Fruit fly (Drosophila melanogaster) whole organism, embryonic: ENCODE measurements around the gene CG45061.

Experiments
- Adf1 ChIP-seq: fragments of 200-800 bp; sonication (Bioruptor generic); IDR thresholded peaks from 2 replicates; pipeline ENCODE4 v1.3.6; 2022; ENCODE audit warnings: missing biosample characterization, missing genetic modification characterization
- Bgb ChIP-seq: fragments of 200-800 bp; sonication (Bioruptor generic); IDR thresholded peaks from 2 replicates; pipeline ENCODE4 v1.3.6; 2022; ENCODE audit warnings: missing biosample characterization, missing genetic modification characterization; ENCODE audit not compliant: partially characterized antibody
- CG10209 ChIP-seq: fragments of 200-800 bp; sonication (Bioruptor generic); optimal IDR thresholded peaks from 3 replicates; lab custom pipeline; 2017; ENCODE audit warnings: missing biosample characterization, mild to moderate bottlenecking, missing genetic modification characterization, missing genetic modification reagents
- CG10543 ChIP-seq: fragments of 200-800 bp; sonication (Bioruptor generic); optimal IDR thresholded peaks from 3 replicates; lab custom pipeline; 2017; ENCODE audit warnings: missing biosample characterization, mild to moderate bottlenecking, missing genetic modification characterization, moderate library complexity
- CG12744 ChIP-seq: fragments of 200-800 bp; sonication (Bioruptor generic); optimal IDR thresholded peaks from 2 replicates; lab custom pipeline; 2016; ENCODE audit warnings: missing biosample characterization, missing genetic modification characterization
- CG15011 ChIP-seq: fragments of 200-800 bp; sonication (Bioruptor generic); optimal IDR thresholded peaks from 3 replicates; lab custom pipeline; 2018; ENCODE audit warnings: missing biosample characterization, mild to moderate bottlenecking, missing genetic modification characterization
- CG15514 ChIP-seq: fragments of 200-800 bp; sonication (Bioruptor generic); optimal IDR thresholded peaks from 3 replicates; lab custom pipeline; 2017; ENCODE audit warnings: missing biosample characterization, missing genetic modification characterization, mild to moderate bottlenecking, moderate library complexity, missing genetic modification reagents
- CG16815 ChIP-seq: fragments of 200-800 bp; sonication (Bioruptor generic); optimal IDR thresholded peaks from 3 replicates; lab custom pipeline; 2017; ENCODE audit warnings: missing biosample characterization, mild to moderate bottlenecking, missing genetic modification characterization
- CG17328 ChIP-seq: fragments of 200-800 bp; sonication (Bioruptor generic); IDR thresholded peaks from 2 replicates; pipeline ENCODE4 v1.3.6; 2022; ENCODE audit warnings: missing biosample characterization, missing genetic modification characterization
- CG17612 ChIP-seq: fragments of 200-800 bp; sonication (Bioruptor generic); IDR thresholded peaks from 2 replicates; pipeline ENCODE4 v1.3.6; 2022; ENCODE audit warnings: missing biosample characterization, missing genetic modification characterization
- CG17802 ChIP-seq: fragments of 200-800 bp; sonication (Bioruptor generic); optimal IDR thresholded peaks from 2 replicates; lab custom pipeline; 2018; ENCODE audit warnings: missing biosample characterization, mild to moderate bottlenecking, missing genetic modification characterization, moderate library complexity
- CG18262 ChIP-seq: fragments of 200-800 bp; optimal IDR thresholded peaks from 3 replicates; lab custom pipeline; 2019; ENCODE audit warnings: missing biosample characterization, mild to moderate bottlenecking, missing genetic modification characterization, moderate library complexity
- CG2199 ChIP-seq: fragments of 200-800 bp; sonication (Bioruptor generic); IDR thresholded peaks from 3 replicates; pipeline ENCODE4 v1.3.6; 2022; ENCODE audit warnings: missing biosample characterization, missing genetic modification characterization
- CG2678 ChIP-seq: fragments of 200-800 bp; sonication (Bioruptor generic); optimal IDR thresholded peaks from 3 replicates; lab custom pipeline; 2019; ENCODE audit warnings: missing biosample characterization, mild to moderate bottlenecking, missing genetic modification characterization, moderate library complexity
- CG30020 ChIP-seq: fragments of 200-800 bp; optimal IDR thresholded peaks from 2 replicates; lab custom pipeline; 2019; ENCODE audit warnings: missing biosample characterization, mild to moderate bottlenecking, missing genetic modification characterization, moderate library complexity
- CG31388 ChIP-seq: fragments of 200-800 bp; sonication (Bioruptor generic); optimal IDR thresholded peaks from 2 replicates; lab custom pipeline; 2016; ENCODE audit warnings: missing biosample characterization, missing genetic modification characterization
- CG34224 ChIP-seq: fragments of 200-800 bp; sonication (Bioruptor generic); IDR thresholded peaks from 3 replicates; pipeline ENCODE4 v1.3.6; 2022; ENCODE audit warnings: missing biosample characterization, missing genetic modification characterization; ENCODE audit not compliant: partially characterized antibody
- CG34376 ChIP-seq: fragments of 200-800 bp; sonication (Bioruptor generic); optimal IDR thresholded peaks from 2 replicates; lab custom pipeline; 2018; ENCODE audit warnings: missing biosample characterization, mild to moderate bottlenecking, missing genetic modification characterization
- CG4617 ChIP-seq: fragments of 200-800 bp; sonication (Bioruptor generic); optimal IDR thresholded peaks from 3 replicates; lab custom pipeline; 2016; ENCODE audit warnings: missing biosample characterization, missing genetic modification characterization, borderline replicate concordance
- CG7556 ChIP-seq: fragments of 200-800 bp; sonication (Bioruptor generic); optimal IDR thresholded peaks from 2 replicates; lab custom pipeline; 2017; ENCODE audit warnings: missing biosample characterization, mild to moderate bottlenecking, missing genetic modification characterization
- CG8290 ChIP-seq, 3 experiments: fragments of 200-800 bp; sonication (Bioruptor generic); optimal IDR thresholded peaks; 2 replicates each; lab custom pipeline; 2016 to 2019; ENCODE audit warnings: missing biosample characterization in 3 of 3, missing genetic modification characterization in 3 of 3, mild to moderate bottlenecking in 2 of 3, moderate library complexity in 1 of 3
- CoRest ChIP-seq: fragments of 200-800 bp; sonication (Bioruptor generic); optimal IDR thresholded peaks from 3 replicates; lab custom pipeline; 2018; ENCODE audit warnings: missing biosample characterization, mild to moderate bottlenecking, missing genetic modification characterization, moderate library complexity
- HmgZ ChIP-seq: fragments of 200-800 bp; sonication (Bioruptor generic); optimal IDR thresholded peaks from 2 replicates; lab custom pipeline; 2018; ENCODE audit warnings: missing biosample characterization, mild to moderate bottlenecking, missing genetic modification characterization
- Hmx ChIP-seq: fragments of 200-800 bp; sonication (Bioruptor generic); optimal IDR thresholded peaks from 2 replicates; lab custom pipeline; 2016; ENCODE audit warnings: missing biosample characterization, missing genetic modification characterization
- Kr ChIP-seq: fragments of 200-800 bp; sonication (Bioruptor generic); optimal IDR thresholded peaks from 2 replicates; lab custom pipeline; 2017; ENCODE audit warnings: missing biosample characterization, mild to moderate bottlenecking, missing genetic modification characterization
- MESR4 ChIP-seq: fragments of 200-800 bp; sonication (Bioruptor generic); optimal IDR thresholded peaks from 2 replicates; lab custom pipeline; 2018; ENCODE audit warnings: missing biosample characterization, mild to moderate bottlenecking, missing genetic modification characterization, moderate library complexity
- Mes4 ChIP-seq: fragments of 200-800 bp; sonication (Bioruptor generic); optimal IDR thresholded peaks from 2 replicates; lab custom pipeline; 2016; ENCODE audit warnings: missing biosample characterization, missing genetic modification characterization
- Neu2 ChIP-seq: fragments of 200-800 bp; sonication (Bioruptor generic); optimal IDR thresholded peaks from 3 replicates; lab custom pipeline; 2016; ENCODE audit warnings: missing biosample characterization, missing genetic modification characterization, borderline replicate concordance
- Nf-YC ChIP-seq: fragments of 200-800 bp; optimal IDR thresholded peaks from 3 replicates; lab custom pipeline; 2019; ENCODE audit warnings: missing biosample characterization, mild to moderate bottlenecking, missing genetic modification characterization, moderate library complexity
- Rx ChIP-seq: fragments of 200-800 bp; sonication (Bioruptor generic); IDR thresholded peaks from 2 replicates; pipeline ENCODE4 v1.3.6; 2022; ENCODE audit warnings: missing biosample characterization, missing genetic modification characterization
- ac ChIP-seq: fragments of 200-800 bp; sonication (Bioruptor generic); optimal IDR thresholded peaks from 3 replicates; lab custom pipeline; 2017; ENCODE audit warnings: missing biosample characterization, mild to moderate bottlenecking, missing genetic modification characterization
- ara ChIP-seq: fragments of 200-800 bp; sonication (Bioruptor generic); IDR thresholded peaks from 2 replicates; pipeline ENCODE4 v1.3.6; 2022; ENCODE audit warnings: missing biosample characterization, missing genetic modification characterization
- br ChIP-seq: fragments of >200 bp; optimal IDR thresholded peaks from 2 replicates; lab custom pipeline; 2017
- cwo ChIP-seq: fragments of 200-800 bp; sonication (Bioruptor generic); optimal IDR thresholded peaks from 3 replicates; lab custom pipeline; 2017; ENCODE audit warnings: missing biosample characterization, missing genetic modification characterization, mild to moderate bottlenecking, moderate library complexity, missing genetic modification reagents
- dati ChIP-seq: fragments of 200-800 bp; sonication (Bioruptor generic); IDR thresholded peaks from 2 replicates; pipeline ENCODE4 v1.3.6; 2022; ENCODE audit warnings: missing biosample characterization, missing genetic modification characterization
- dm ChIP-seq: fragments of 200-800 bp; sonication (Bioruptor generic); optimal IDR thresholded peaks from 3 replicates; lab custom pipeline; 2016; ENCODE audit warnings: missing biosample characterization, missing genetic modification characterization
- emc ChIP-seq: fragments of 200-800 bp; sonication (Bioruptor generic); optimal IDR thresholded peaks from 2 replicates; lab custom pipeline; 2016; ENCODE audit warnings: missing biosample characterization, missing genetic modification characterization
- fru ChIP-seq: fragments of >200 bp; optimal IDR thresholded peaks from 2 replicates; lab custom pipeline; 2017
- gro ChIP-seq: fragments of 200-800 bp; sonication (Bioruptor generic); optimal IDR thresholded peaks from 2 replicates; lab custom pipeline; 2016; ENCODE audit warnings: missing biosample characterization, missing genetic modification characterization
- jumu ChIP-seq: fragments of 200-800 bp; sonication (Bioruptor generic); optimal IDR thresholded peaks from 3 replicates; lab custom pipeline; 2016; ENCODE audit warnings: missing biosample characterization, missing genetic modification characterization
- kay ChIP-seq: fragments of 200-800 bp; sonication (Bioruptor generic); optimal IDR thresholded peaks from 2 replicates; lab custom pipeline; 2016; ENCODE audit warnings: missing biosample characterization, missing genetic modification characterization
- lab ChIP-seq: fragments of 200-800 bp; sonication (Bioruptor generic); optimal IDR thresholded peaks from 3 replicates; lab custom pipeline; 2017; ENCODE audit warnings: missing biosample characterization, missing genetic modification characterization, mild to moderate bottlenecking, moderate library complexity, missing genetic modification reagents
- mld ChIP-seq: fragments of 200-800 bp; sonication (Bioruptor generic); IDR thresholded peaks from 3 replicates; pipeline ENCODE4 v1.3.6; 2022; ENCODE audit warnings: missing biosample characterization, missing genetic modification characterization; ENCODE audit not compliant: partially characterized antibody
- nerfin-1 ChIP-seq: fragments of 200-800 bp; sonication (Bioruptor generic); optimal IDR thresholded peaks from 3 replicates; lab custom pipeline; 2019; ENCODE audit warnings: missing biosample characterization, mild to moderate bottlenecking, missing genetic modification characterization, moderate library complexity
- org-1 ChIP-seq: fragments of 200-800 bp; sonication (Bioruptor generic); optimal IDR thresholded peaks from 2 replicates; lab custom pipeline; 2017; ENCODE audit warnings: missing biosample characterization, missing genetic modification characterization
- pfk ChIP-seq: fragments of 200-800 bp; sonication (Bioruptor generic); optimal IDR thresholded peaks from 2 replicates; lab custom pipeline; 2018; ENCODE audit warnings: missing biosample characterization, mild to moderate bottlenecking, missing genetic modification characterization, moderate library complexity
- sens ChIP-seq: fragments of 200-800 bp; sonication (Bioruptor generic); peaks from one replicate; lab custom pipeline; 2016; ENCODE audit warnings: missing biosample characterization, missing genetic modification characterization
- sqz ChIP-seq: fragments of 200-800 bp; sonication (Bioruptor generic); optimal IDR thresholded peaks from 3 replicates; lab custom pipeline; 2018; ENCODE audit warnings: missing biosample characterization, mild to moderate bottlenecking, missing genetic modification characterization
- tx ChIP-seq: fragments of 200-800 bp; sonication (Bioruptor generic); optimal IDR thresholded peaks from 2 replicates; lab custom pipeline; 2016; ENCODE audit warnings: missing biosample characterization, missing genetic modification characterization
- wdn ChIP-seq: fragments of 200-800 bp; sonication (Bioruptor generic); IDR thresholded peaks from 2 replicates; pipeline ENCODE4 v1.3.6; 2022; ENCODE audit warnings: missing biosample characterization, missing genetic modification characterization

CG45061 gene

dm6 chrX:9868510-9869248 is 2.8 kb downstream of the CG45061 start, which contains the start of gene CG45060 (continued):
- TF ChIP-seq CG10209 (GFP tag; lab: Kevin White, UChicago) (no peak), CG7556 (GFP tag; lab: Kevin White, UChicago) (no peak), pfk (peak; percentile 9), CG4617 (GFP tag; lab: Kevin White, UChicago) (no peak), CG8290 (GFP tag; optimal IDR thresholded peaks at IDR 0.05; lab: Kevin White, UChicago) (no peak), CG8290 (tag; optimal IDR thresholded peaks at IDR 0.05; lab: Kevin White, UChicago) (peak in 1 of 2 experiments; percentile 33), gro (no peak), sqz (GFP tag; lab: Kevin White, UChicago) (no peak), CG34376 (GFP tag; lab: Kevin White, UChicago) (peak; percentile 28), Kr (GFP tag; lab: Kevin White, UChicago) (no peak), CG2678 (tag; lab: Kevin White, UChicago) (peak; percentile 4), ara (GFP tag; lab: Robert Waterston, UW) (no peak), CG34224 (GFP tag; lab: Robert Waterston, UW) (no peak), Hmx (no peak), CG17612 (no peak), jumu (GFP tag; lab: Kevin White, UChicago) (no peak), Nf-YC (tag; lab: Kevin White, UChicago) (peak; percentile 94), br (lab: Kevin White, UChicago) (no peak), dm (no peak), tx (GFP tag; lab: Kevin White, UChicago) (no peak), mld (GFP tag; lab: Robert Waterston, UW) (no peak), HmgZ (tag; lab: Kevin White, UChicago) (peak; percentile 36), nerfin-1 (tag; lab: Kevin White, UChicago) (no peak), ac (GFP tag; lab: Kevin White, UChicago) (no peak), wdn (GFP tag; lab: Robert Waterston, UW) (no peak), lab (GFP tag; lab: Kevin White, UChicago) (peak; percentile 9), CG31388 (GFP tag; lab: Kevin White, UChicago) (no peak), Mes4 (GFP tag; lab: Kevin White, UChicago) (no peak), CG17802 (tag; lab: Kevin White, UChicago) (no peak), emc (GFP tag; lab: Kevin White, UChicago) (no peak), CG2199 (no peak), kay (GFP tag; lab: Kevin White, UChicago) (no peak), Adf1 (peak; percentile 39; the same call in 1 of the 2 replicates), MESR4 (no peak), CoRest (no peak), dati (no peak), sens (GFP tag; lab: Kevin White, UChicago) (peak; percentile 65), CG16815 (no peak), cwo (GFP tag; lab: Kevin White, UChicago) (peak; percentile 26), CG10543 (GFP tag; lab: Kevin White, UChicago) (peak; percentile 79), Rx (GFP tag; lab: Robert Waterston, UW) (no peak), CG17328 (GFP tag; lab: Robert Waterston, UW) (no peak), Bgb (GFP tag; lab: Robert Waterston, UW) (0 out of 2 replicates have a peak, but pooled peaks have one; percentile 17), CG15514 (GFP tag; lab: Kevin White, UChicago) (peak; percentile 7), org-1 (GFP tag; lab: Kevin White, UChicago) (no peak), CG15011 (GFP tag; lab: Kevin White, UChicago) (no peak), CG30020 (no peak), CG12744 (GFP tag; lab: Kevin White, UChicago) (no peak), CG18262 (tag; lab: Kevin White, UChicago) (no peak), fru (lab: Kevin White, UChicago) (no peak), Neu2 (GFP tag; lab: Kevin White, UChicago) (no peak)
